Worm (Caenorhabditis elegans) whole organism, midembryonic: Measurements from ENCODE around the gene med-2.
A peak's percentile ranks its signal among the peaks of the same experiment; 100 is the strongest.

Source experiments
- T22C8.4 ChIP-seq: fragments of 200-800 bp; sonication (Bioruptor generic); IDR thresholded peaks from 2 replicates; pipeline ENCODE4 v1.3.6; 2022; ENCODE audit warnings: missing genetic modification characterization, missing compliant biosample characterization
- cog-1 ChIP-seq: sonication (generic microtip); optimal IDR thresholded peaks from 2 replicates; lab custom pipeline; 2016; ENCODE audit warnings: missing genetic modification characterization, missing compliant biosample characterization
- flt-1 ChIP-seq: fragments of 200-800 bp; sonication (Bioruptor generic); IDR thresholded peaks from 2 replicates; pipeline ENCODE4 v1.3.6; 2022; ENCODE audit warnings: missing genetic modification characterization, missing compliant biosample characterization
- klf-2 ChIP-seq: fragments of 200-800 bp; sonication (Bioruptor generic); conservative IDR thresholded peaks from 2 replicates; pipeline ENCODE4 v1.3.6; 2022; ENCODE audit warnings: missing genetic modification reagents, missing genetic modification characterization, missing compliant biosample characterization
- med-1 ChIP-seq: sonication (generic microtip); optimal IDR thresholded peaks from 2 replicates; lab custom pipeline; 2017; ENCODE audit warnings: missing genetic modification characterization, mild to moderate bottlenecking, missing compliant biosample characterization, antibody characterized with exemption, missing genetic modification reagents; ENCODE audit not compliant: insufficient read depth
- ref-1 ChIP-seq: fragments of 200-800 bp; sonication (Bioruptor generic); conservative IDR thresholded peaks from 2 replicates; pipeline ENCODE4 v1.3.6; 2022; ENCODE audit warnings: missing genetic modification reagents, missing genetic modification characterization, missing compliant biosample characterization
- tab-1 ChIP-seq: fragments of 200-800 bp; sonication (Bioruptor generic); IDR thresholded peaks from 2 replicates; pipeline ENCODE4 v1.3.6; 2022; ENCODE audit warnings: missing genetic modification characterization, missing compliant biosample characterization
- ztf-23 ChIP-seq: fragments of 200-800 bp; sonication (Bioruptor generic); IDR thresholded peaks from 2 replicates; pipeline ENCODE4 v1.3.6; 2022; ENCODE audit warnings: missing genetic modification reagents, missing genetic modification characterization, missing compliant biosample characterization
- ztf-29 ChIP-seq: fragments of 200-800 bp; sonication (Bioruptor generic); IDR thresholded peaks from 2 replicates; pipeline ENCODE4 v1.3.6; 2022; ENCODE audit warnings: missing genetic modification reagents, missing genetic modification characterization, missing compliant biosample characterization

The med-2 gene

DNA sequence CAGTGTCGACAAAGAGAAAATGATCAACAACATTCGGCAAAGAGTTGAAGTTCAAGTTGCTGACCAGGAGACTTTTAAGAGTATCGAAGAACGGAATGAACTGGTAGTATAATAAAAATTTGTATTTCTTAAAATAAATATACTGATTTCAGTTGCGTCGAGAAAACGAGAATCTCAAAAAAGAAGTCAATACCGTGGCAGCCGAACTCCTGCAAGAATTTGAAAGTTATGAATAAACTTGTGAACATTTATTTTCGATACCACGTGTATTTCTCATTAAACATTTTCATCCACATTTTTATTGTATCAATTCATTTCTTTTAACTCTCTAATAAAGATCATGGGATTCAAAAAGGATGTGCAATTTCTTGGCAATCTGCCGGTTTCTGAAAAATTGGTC is 14.3 kb upstream of the med-2 start, which contains the start of gene K04C2.8:
TSS of gene K04C2.8 (plus strand) at position 301 of the 400 bp plus-strand sequence.
- no peak for TF ChIP-seq cog-1
- TF ChIP-seq ztf-23 (GFP tag; lab: Robert Waterston, UW), result no peak
- TF ChIP-seq klf-2, result no peak
- no peak for TF ChIP-seq med-1
- TF ChIP-seq ref-1, result no peak
- TF ChIP-seq flt-1 (GFP tag; lab: Robert Waterston, UW), result no peak
- TF ChIP-seq tab-1 (GFP tag; lab: Robert Waterston, UW), result no peak
- no peak for TF ChIP-seq ztf-29 (GFP tag; lab: Robert Waterston, UW)
- no peak for TF ChIP-seq T22C8.4 (GFP tag; lab: Robert Waterston, UW)

- TF ChIP-seq T22C8.4 (GFP tag; lab: Robert Waterston, UW), result no peak
- no peak for TF ChIP-seq cog-1
- no peak for TF ChIP-seq ztf-29 (GFP tag; lab: Robert Waterston, UW)
- no peak for TF ChIP-seq flt-1 (GFP tag; lab: Robert Waterston, UW)
- TF ChIP-seq med-1, result no peak
- TF ChIP-seq ztf-23 (GFP tag; lab: Robert Waterston, UW), result no peak
- no peak for TF ChIP-seq ref-1
- no peak for TF ChIP-seq klf-2
- no peak for TF ChIP-seq tab-1 (GFP tag; lab: Robert Waterston, UW)
Observed at ce11 chrIII:6871067-6871466, 13.2 kb upstream of the med-2 start.

- TF ChIP-seq klf-2 (no peak), cog-1 (no peak), ztf-23 (GFP tag; lab: Robert Waterston, UW) (no peak), T22C8.4 (GFP tag; lab: Robert Waterston, UW) (no peak), tab-1 (GFP tag; lab: Robert Waterston, UW) (no peak)
Observed at ce11 chrIII:6871668-6872067, 12.6 kb upstream of the med-2 start.

ce11 chrIII:6872534-6873150 is 11.7 kb upstream of the med-2 start, which contains the start of gene K04C2.3:
Gene K04C2.3 (plus strand): TSS chrIII:6873089.
- TF ChIP-seq ztf-29 (GFP tag; lab: Robert Waterston, UW), result no peak
- no peak for TF ChIP-seq ref-1
- no peak for TF ChIP-seq T22C8.4 (GFP tag; lab: Robert Waterston, UW)
- TF ChIP-seq ztf-23 (GFP tag; lab: Robert Waterston, UW), result no peak
- no peak for TF ChIP-seq med-1
- no peak for TF ChIP-seq klf-2
- TF ChIP-seq flt-1 (GFP tag; lab: Robert Waterston, UW), result no peak
- TF ChIP-seq tab-1 (GFP tag; lab: Robert Waterston, UW), result no peak
- no peak for TF ChIP-seq cog-1

DNA sequence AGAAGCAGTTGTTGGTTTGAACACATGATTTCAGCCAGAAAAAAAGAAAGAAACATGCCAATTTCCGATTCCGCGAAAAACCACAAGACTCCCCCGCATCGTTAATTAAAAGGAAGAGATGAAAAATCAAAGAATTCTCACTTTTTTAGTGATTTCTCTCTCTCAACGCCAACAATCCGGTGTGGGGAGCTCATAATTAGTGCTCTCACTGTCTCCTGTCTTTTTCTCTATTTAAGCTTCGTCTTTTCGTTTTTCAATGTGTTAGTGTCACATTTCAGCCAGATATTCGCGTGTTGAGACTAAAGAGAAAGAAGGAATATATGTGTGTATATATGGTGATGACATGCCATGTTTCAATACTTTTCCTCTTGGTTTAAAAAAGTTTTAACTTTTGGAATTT is 10.6 kb upstream of the med-2 start:
- no peak for TF ChIP-seq tab-1 (GFP tag; lab: Robert Waterston, UW)
- no peak for TF ChIP-seq flt-1 (GFP tag; lab: Robert Waterston, UW)
- TF ChIP-seq ref-1, result no peak
- no peak for TF ChIP-seq T22C8.4 (GFP tag; lab: Robert Waterston, UW)
- TF ChIP-seq ztf-29 (GFP tag; lab: Robert Waterston, UW), result no peak
- no peak for TF ChIP-seq med-1
- TF ChIP-seq cog-1, result no peak
- no peak for TF ChIP-seq ztf-23 (GFP tag; lab: Robert Waterston, UW)
- no peak for TF ChIP-seq klf-2

DNA sequence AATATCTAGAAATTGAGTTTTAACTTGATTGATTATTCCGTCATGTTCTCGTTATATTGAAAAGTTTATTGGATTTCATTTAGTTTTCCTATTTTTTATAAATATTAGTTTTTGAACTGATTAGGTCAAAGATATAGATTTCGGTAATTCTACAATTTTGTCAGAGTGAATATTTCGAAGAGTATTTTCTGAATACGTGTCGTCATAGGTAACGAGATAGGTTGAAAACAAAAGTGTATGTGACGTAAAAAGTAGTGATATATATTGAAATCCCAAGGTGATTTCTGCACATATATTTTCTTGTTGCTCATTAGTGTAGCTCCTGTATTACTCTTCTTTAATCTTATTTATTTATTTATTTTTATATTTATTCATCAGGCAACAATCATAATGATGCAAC is 3.5 kb upstream of the med-2 start, which contains the start of gene K04C2.7:
TSS of gene K04C2.7 (plus strand) at position 301 of the 400 bp plus-strand sequence.
- no peak for TF ChIP-seq med-1
- no peak for TF ChIP-seq tab-1 (GFP tag; lab: Robert Waterston, UW)
- TF ChIP-seq cog-1, result no peak
- TF ChIP-seq klf-2, result no peak
- no peak for TF ChIP-seq ztf-29 (GFP tag; lab: Robert Waterston, UW)
- TF ChIP-seq T22C8.4 (GFP tag; lab: Robert Waterston, UW), result no peak
- TF ChIP-seq flt-1 (GFP tag; lab: Robert Waterston, UW), result no peak
- no peak for TF ChIP-seq ref-1
- no peak for TF ChIP-seq ztf-23 (GFP tag; lab: Robert Waterston, UW)

DNA sequence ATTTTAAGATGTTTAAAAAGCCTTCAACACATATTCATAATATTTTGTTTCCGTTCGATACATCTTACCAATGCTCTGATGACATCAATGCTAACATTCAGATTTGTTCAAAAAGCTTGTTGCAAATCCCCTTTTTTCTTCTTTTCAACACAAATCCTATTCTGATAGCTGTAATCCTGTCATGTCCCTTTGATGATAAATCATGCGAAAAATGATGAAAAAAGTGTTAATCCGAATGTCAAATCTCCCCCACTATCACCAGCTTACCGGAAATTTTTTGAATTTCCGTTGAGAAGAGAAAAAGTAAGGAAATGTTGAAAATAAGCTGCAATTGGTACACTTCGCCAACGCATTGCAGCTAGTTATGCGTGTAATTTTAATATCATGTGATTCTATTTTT is 2.6 kb upstream of the med-2 start:
- no peak for TF ChIP-seq cog-1
- no peak for TF ChIP-seq ref-1
- no peak for TF ChIP-seq med-1
- TF ChIP-seq ztf-23 (GFP tag; lab: Robert Waterston, UW), result no peak
- TF ChIP-seq tab-1 (GFP tag; lab: Robert Waterston, UW), result no peak
- TF ChIP-seq T22C8.4 (GFP tag; lab: Robert Waterston, UW), result no peak

- TF ChIP-seq T22C8.4 (GFP tag; lab: Robert Waterston, UW) (no peak), med-1 (no peak), ztf-29 (GFP tag; lab: Robert Waterston, UW) (no peak), ztf-23 (GFP tag; lab: Robert Waterston, UW) (no peak), cog-1 (no peak), tab-1 (GFP tag; lab: Robert Waterston, UW) (no peak), flt-1 (GFP tag; lab: Robert Waterston, UW) (no peak), ref-1 (no peak), klf-2 (no peak)
Observed at ce11 chrIII:6885889-6886288, 1.6 kb downstream of the med-2 start.

- peak; percentile 93 for TF ChIP-seq flt-1 (GFP tag; lab: Robert Waterston, UW)
- peak; percentile 67 for TF ChIP-seq cog-1
- peak; percentile 87 for TF ChIP-seq ztf-23 (GFP tag; lab: Robert Waterston, UW)
- TF ChIP-seq med-1, result peak; percentile 38
- TF ChIP-seq ztf-29 (GFP tag; lab: Robert Waterston, UW), result peak; percentile 82
- peak; percentile 89 for TF ChIP-seq tab-1 (GFP tag; lab: Robert Waterston, UW)
- peak; percentile 88 for TF ChIP-seq klf-2
- TF ChIP-seq T22C8.4 (GFP tag; lab: Robert Waterston, UW), result peak; percentile 84
- TF ChIP-seq ref-1, result peak; percentile 77
Observed at ce11 chrIII:6887574-6887973, 3.3 kb downstream of the med-2 start.

ce11 chrIII:6888497-6888896 is 4.2 kb downstream of the med-2 start:
- peak; percentile 64; the same call in 1 of the 2 replicates for TF ChIP-seq klf-2
- no peak for TF ChIP-seq ref-1
- TF ChIP-seq cog-1, result no peak
- 0 out of 2 replicates have a peak, but pooled peaks have one; percentile 65 for TF ChIP-seq ztf-23 (GFP tag; lab: Robert Waterston, UW)
- TF ChIP-seq ztf-29 (GFP tag; lab: Robert Waterston, UW), result no peak
- TF ChIP-seq T22C8.4 (GFP tag; lab: Robert Waterston, UW), result no peak
- 0 out of 2 replicates have a peak, but pooled peaks have one; percentile 39 for TF ChIP-seq flt-1 (GFP tag; lab: Robert Waterston, UW)
- TF ChIP-seq med-1, result no peak
- TF ChIP-seq tab-1 (GFP tag; lab: Robert Waterston, UW), result peak; percentile 60; the same call in 1 of the 2 replicates
